Fruit fly (Drosophila melanogaster) whole organism, pupa: ENCODE data around the gene CG2841.

Experiments used
- CG10348 ChIP-seq: fragments of 200-800 bp; sonication (Bioruptor generic); IDR thresholded peaks from 2 replicates; pipeline ENCODE4 v1.3.6; 2022; ENCODE audit warnings: missing biosample characterization, missing genetic modification characterization
- CG12605 ChIP-seq: fragments of 200-800 bp; sonication (Bioruptor generic); IDR thresholded peaks from 2 replicates; pipeline ENCODE4 v1.3.6; 2022; ENCODE audit warnings: missing biosample characterization, missing genetic modification characterization
- CG13204 ChIP-seq: fragments of 200-800 bp; sonication (Bioruptor generic); optimal IDR thresholded peaks from 2 replicates; lab custom pipeline; 2018; ENCODE audit warnings: missing biosample characterization, mild to moderate bottlenecking, missing genetic modification characterization, moderate library complexity
- CG14655 ChIP-seq: fragments of 200-800 bp; sonication (Bioruptor generic); optimal IDR thresholded peaks from 3 replicates; lab custom pipeline; 2017; ENCODE audit warnings: mild to moderate bottlenecking, missing biosample characterization, missing genetic modification reagents, missing genetic modification characterization
- CG15710 ChIP-seq: fragments of 200-800 bp; sonication (Bioruptor generic); optimal IDR thresholded peaks from 2 replicates; lab custom pipeline; 2018; ENCODE audit warnings: missing biosample characterization, mild to moderate bottlenecking, missing genetic modification characterization, moderate library complexity
- CG17806 ChIP-seq: fragments of 200-800 bp; sonication (Bioruptor generic); optimal IDR thresholded peaks from 2 replicates; lab custom pipeline; 2018; ENCODE audit warnings: missing biosample characterization, mild to moderate bottlenecking, missing genetic modification characterization, moderate library complexity
- CG32121 ChIP-seq: fragments of 200-800 bp; sonication (Bioruptor generic); IDR thresholded peaks from 2 replicates; pipeline ENCODE4 v1.3.6; 2022; ENCODE audit warnings: missing biosample characterization, missing genetic modification characterization
- CG34367 ChIP-seq: fragments of 200-800 bp; sonication (Bioruptor generic); optimal IDR thresholded peaks from 2 replicates; lab custom pipeline; 2018; ENCODE audit warnings: missing biosample characterization, mild to moderate bottlenecking, missing genetic modification characterization
- CG4496 ChIP-seq: fragments of 200-800 bp; sonication (Bioruptor generic); IDR thresholded peaks from 3 replicates; pipeline ENCODE4 v1.3.6; 2022; ENCODE audit warnings: missing biosample characterization, missing genetic modification characterization
- CG8159 ChIP-seq: fragments of 200-800 bp; sonication (Bioruptor generic); optimal IDR thresholded peaks from 3 replicates; lab custom pipeline; 2018; ENCODE audit warnings: missing biosample characterization, mild to moderate bottlenecking, missing genetic modification characterization, moderate library complexity
- CG8301 ChIP-seq: fragments of 200-800 bp; sonication (Bioruptor generic); optimal IDR thresholded peaks from 2 replicates; lab custom pipeline; 2018; ENCODE audit warnings: missing biosample characterization, mild to moderate bottlenecking, missing genetic modification characterization
- CG9948 ChIP-seq: fragments of 200-800 bp; sonication (Bioruptor generic); optimal IDR thresholded peaks from 2 replicates; lab custom pipeline; 2018; ENCODE audit warnings: missing biosample characterization, mild to moderate bottlenecking, missing genetic modification characterization, moderate library complexity
- D1 ChIP-seq: fragments of 200-800 bp; sonication (Bioruptor generic); optimal IDR thresholded peaks from 2 replicates; lab custom pipeline; 2018; ENCODE audit warnings: missing biosample characterization, mild to moderate bottlenecking, missing genetic modification characterization, moderate library complexity
- EcR ChIP-seq: fragments of 200-800 bp; sonication (Bioruptor generic); optimal IDR thresholded peaks from 3 replicates; lab custom pipeline; 2019; ENCODE audit warnings: missing biosample characterization, missing genetic modification characterization, mild to moderate bottlenecking, moderate library complexity, missing genetic modification reagents
- Ets98B ChIP-seq: fragments of 200-800 bp; sonication (Bioruptor generic); IDR thresholded peaks from 2 replicates; pipeline ENCODE4 v1.3.6; 2022; ENCODE audit warnings: missing biosample characterization, missing genetic modification characterization
- Pif1A ChIP-seq: fragments of 200-800 bp; sonication (Bioruptor generic); optimal IDR thresholded peaks from 3 replicates; lab custom pipeline; 2016; ENCODE audit warnings: missing biosample characterization, missing genetic modification characterization
- Pif1B ChIP-seq: fragments of 200-800 bp; sonication (Bioruptor generic); optimal IDR thresholded peaks from 3 replicates; lab custom pipeline; 2016; ENCODE audit warnings: missing biosample characterization, missing genetic modification characterization
- Snoo ChIP-seq: fragments of 200-800 bp; sonication (Bioruptor generic); optimal IDR thresholded peaks from 3 replicates; lab custom pipeline; 2017; ENCODE audit warnings: missing biosample characterization, mild to moderate bottlenecking, missing genetic modification characterization, inconsistent platforms
- fd96Ca ChIP-seq: fragments of 200-800 bp; sonication (Bioruptor generic); IDR thresholded peaks from 3 replicates; pipeline ENCODE4 v1.3.6; 2022; ENCODE audit warnings: missing biosample characterization, missing genetic modification characterization
- gl ChIP-seq: fragments of 200-800 bp; sonication (Bioruptor generic); optimal IDR thresholded peaks from 2 replicates; lab custom pipeline; 2018; ENCODE audit warnings: missing biosample characterization, mild to moderate bottlenecking, missing genetic modification characterization
- rn ChIP-seq: fragments of 200-800 bp; sonication (Bioruptor generic); IDR thresholded peaks from 2 replicates; pipeline ENCODE4 v1.3.6; 2022; ENCODE audit warnings: missing biosample characterization, missing genetic modification characterization

CG2841 gene

dm6 chrX:2387579-2388362 lies 21.6 kb upstream of the CG2841 start, which contains the start of gene PsGEF:
Gene PsGEF (minus strand): TSS chrX:2387664.
- TF ChIP-seq CG15710 (tag; lab: Kevin White, UChicago) (no peak), CG17806 (tag; lab: Kevin White, UChicago) (no peak), CG34367 (no peak), CG9948 (no peak), fd96Ca (GFP tag; lab: Robert Waterston, UW) (no peak), CG10348 (no peak)

dm6 chrX:2383121-2383848 lies 17.1 kb upstream of the CG2841 start:
- no peak for TF ChIP-seq Snoo (tag; lab: Kevin White, UChicago)
- no peak for TF ChIP-seq CG8301 (tag; lab: Kevin White, UChicago)
- no peak for TF ChIP-seq rn (GFP tag; lab: Robert Waterston, UW)
- no peak for TF ChIP-seq D1 (tag; lab: Kevin White, UChicago)
- TF ChIP-seq CG4496 (GFP tag; lab: Robert Waterston, UW), result peak; percentile 71; the same call in 1 of the 3 replicates
- TF ChIP-seq CG17806 (tag; lab: Kevin White, UChicago), result no peak
- TF ChIP-seq CG34367, result peak; percentile 42
- no peak for TF ChIP-seq CG13204 (GFP tag; lab: Kevin White, UChicago)
- TF ChIP-seq CG32121, result no peak
- TF ChIP-seq Pif1A (GFP tag; lab: Kevin White, UChicago), result no peak
- TF ChIP-seq Ets98B (GFP tag; lab: Robert Waterston, UW), result no peak
- TF ChIP-seq EcR (GFP tag; lab: Kevin White, UChicago), result no peak
- TF ChIP-seq CG9948, result no peak
- TF ChIP-seq CG12605 (GFP tag; lab: Robert Waterston, UW), result peak; percentile 35; the same call in 1 of the 2 replicates
- no peak for TF ChIP-seq CG10348
- peak; percentile 5 for TF ChIP-seq gl
- TF ChIP-seq CG8159 (tag; lab: Kevin White, UChicago), result no peak
- no peak for TF ChIP-seq Pif1B (GFP tag; lab: Kevin White, UChicago)
- 0 out of 3 replicates have a peak, but pooled peaks have one; percentile 10 for TF ChIP-seq fd96Ca (GFP tag; lab: Robert Waterston, UW)
- no peak for TF ChIP-seq CG15710 (tag; lab: Kevin White, UChicago)
- no peak for TF ChIP-seq CG14655 (GFP tag; lab: Kevin White, UChicago)
- TF ChIP-seq, all 21 proteins: peak for 5

DNA sequence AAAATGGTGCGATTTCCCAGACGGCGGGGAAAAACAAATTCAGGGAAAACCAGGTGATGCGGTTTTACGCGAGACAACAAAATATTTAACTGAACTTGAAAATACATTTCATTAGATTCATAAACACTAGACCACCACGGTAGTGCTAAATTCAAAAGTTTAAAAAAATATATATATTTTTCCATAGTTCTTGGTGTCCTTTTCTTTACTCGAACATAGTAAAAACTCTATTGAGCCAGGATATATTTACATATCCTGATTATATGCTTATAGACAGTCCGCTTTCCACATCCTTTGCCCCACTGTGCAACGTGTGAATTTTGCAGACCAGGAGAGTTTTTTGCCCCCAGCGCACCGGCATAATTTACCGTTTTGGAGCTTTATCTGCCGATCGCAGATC lies 751 bp downstream of the CG2841 start:
- TF ChIP-seq CG8301 (tag; lab: Kevin White, UChicago), result peak; percentile 65
- peak; percentile 48 for TF ChIP-seq CG15710 (tag; lab: Kevin White, UChicago)
- TF ChIP-seq CG34367, result no peak
- TF ChIP-seq Pif1A (GFP tag; lab: Kevin White, UChicago), result peak; percentile 71
- TF ChIP-seq CG12605 (GFP tag; lab: Robert Waterston, UW), result 0 out of 2 replicates have a peak, but pooled peaks have one; percentile 10
- peak; percentile 82 for TF ChIP-seq CG4496 (GFP tag; lab: Robert Waterston, UW)
- no peak for TF ChIP-seq gl
- peak; percentile 24 for TF ChIP-seq CG17806 (tag; lab: Kevin White, UChicago)
- peak; percentile 58 for TF ChIP-seq Snoo (tag; lab: Kevin White, UChicago)
- TF ChIP-seq CG14655 (GFP tag; lab: Kevin White, UChicago), result peak; percentile 81
- peak; percentile 60 for TF ChIP-seq Pif1B (GFP tag; lab: Kevin White, UChicago)
- TF ChIP-seq fd96Ca (GFP tag; lab: Robert Waterston, UW), result peak; percentile 46; the same call in 2 of the 3 replicates
- TF ChIP-seq CG10348, result no peak
- no peak for TF ChIP-seq CG13204 (GFP tag; lab: Kevin White, UChicago)
- no peak for TF ChIP-seq rn (GFP tag; lab: Robert Waterston, UW)
- TF ChIP-seq CG32121, result peak; percentile 50
- no peak for TF ChIP-seq EcR (GFP tag; lab: Kevin White, UChicago)
- TF ChIP-seq CG8159 (tag; lab: Kevin White, UChicago), result peak; percentile 44
- peak; percentile 45 for TF ChIP-seq CG9948
- peak; percentile 64 for TF ChIP-seq Ets98B (GFP tag; lab: Robert Waterston, UW)
- TF ChIP-seq D1 (tag; lab: Kevin White, UChicago), result no peak

dm6 chrX:2363733-2364132 lies 2.4 kb downstream of the CG2841 start:
- TF ChIP-seq fd96Ca (GFP tag; lab: Robert Waterston, UW) (no peak), Pif1B (GFP tag; lab: Kevin White, UChicago) (no peak), CG8301 (tag; lab: Kevin White, UChicago) (no peak), CG32121 (no peak), gl (no peak), EcR (GFP tag; lab: Kevin White, UChicago) (no peak), CG4496 (GFP tag; lab: Robert Waterston, UW) (no peak), CG15710 (tag; lab: Kevin White, UChicago) (no peak), rn (GFP tag; lab: Robert Waterston, UW) (no peak), CG17806 (tag; lab: Kevin White, UChicago) (no peak), CG13204 (GFP tag; lab: Kevin White, UChicago) (no peak), CG12605 (GFP tag; lab: Robert Waterston, UW) (no peak), CG14655 (GFP tag; lab: Kevin White, UChicago) (no peak), Pif1A (GFP tag; lab: Kevin White, UChicago) (no peak)

DNA sequence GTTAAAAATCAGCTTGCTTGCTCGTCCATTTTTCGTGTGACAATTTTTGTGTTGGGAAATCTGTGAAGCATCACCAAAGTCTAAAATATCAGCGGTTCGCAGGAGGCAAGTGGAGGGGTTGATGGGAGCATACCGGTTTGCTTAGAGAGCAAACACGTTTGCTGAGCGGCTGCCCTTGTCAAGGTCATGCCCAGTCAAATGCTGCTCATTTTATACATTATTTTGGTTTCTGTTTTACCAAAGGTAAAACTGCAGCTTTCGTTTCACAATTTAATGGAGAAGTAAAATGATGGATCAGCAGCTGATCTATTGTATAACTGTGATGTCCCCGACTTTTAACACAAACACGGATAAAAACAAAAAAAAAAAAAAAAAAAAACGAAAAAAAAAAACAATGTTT lies 3.7 kb downstream of the CG2841 start:
- TF ChIP-seq EcR (GFP tag; lab: Kevin White, UChicago) (no peak), CG8301 (tag; lab: Kevin White, UChicago) (no peak)
